Fruit fly (Drosophila melanogaster): ENCODE measurements around the gene mRpS31.

mRpS31 gene

dm6 chr3L:16039063-16039462, 34.1 kb downstream of the mRpS31 start:
- TF ChIP-seq pad (GFP tag; optimal IDR thresholded peaks at IDR 0.05), result no peak
- no peak for TF ChIP-seq CG5204 (GFP tag; optimal IDR thresholded peaks at IDR 0.05)
- no peak for TF ChIP-seq Crg-1 (GFP tag; optimal IDR thresholded peaks at IDR 0.05)
- TF ChIP-seq CG14711 (tag; optimal IDR thresholded peaks at IDR 0.05), result no peak
- TF ChIP-seq tj (GFP tag; optimal IDR thresholded peaks at IDR 0.05), result no peak
- no peak for TF ChIP-seq CG1620 (GFP tag; optimal IDR thresholded peaks at IDR 0.05)
- no peak for TF ChIP-seq CG7045 (GFP tag; optimal IDR thresholded peaks at IDR 0.05)
- TF ChIP-seq CG33017 (tag; optimal IDR thresholded peaks at IDR 0.05), result no peak

- TF ChIP-seq kay (GFP tag; ENCODE audit: borderline replicate concordance), result peak; percentile 61
- no peak for TF ChIP-seq CG12768 (GFP tag; optimal IDR thresholded peaks at IDR 0.05)
Observed at dm6 chr3L:16040389-16040788, 35.4 kb downstream of the mRpS31 start.

- TF ChIP-seq Hr96 (GFP tag; optimal IDR thresholded peaks at IDR 0.05), result peak; percentile 8
- no peak for TF ChIP-seq Mnt (GFP tag; optimal IDR thresholded peaks at IDR 0.05)
- peak; percentile 25 for TF ChIP-seq tj (GFP tag; optimal IDR thresholded peaks at IDR 0.05)
Observed at dm6 chr3L:16041260-16042079, 36.5 kb downstream of the mRpS31 start.

- no peak for TF ChIP-seq CG7101 (tag; optimal IDR thresholded peaks at IDR 0.05)
- TF ChIP-seq kay (GFP tag; ENCODE audit: borderline replicate concordance), result peak; percentile 84
Observed at dm6 chr3L:16042080-16042344, 37.0 kb downstream of the mRpS31 start.

- TF ChIP-seq CG7045 (GFP tag; optimal IDR thresholded peaks at IDR 0.05) (no peak), CG12768 (GFP tag; optimal IDR thresholded peaks at IDR 0.05) (no peak), Hr96 (GFP tag; optimal IDR thresholded peaks at IDR 0.05) (no peak), cic (GFP tag; optimal IDR thresholded peaks at IDR 0.05) (no peak), CG14711 (tag; optimal IDR thresholded peaks at IDR 0.05) (no peak), CG1620 (GFP tag; optimal IDR thresholded peaks at IDR 0.05) (no peak)
Observed at dm6 chr3L:16042640-16043039, 37.6 kb downstream of the mRpS31 start.

- peak; percentile 11 for TF ChIP-seq bab1 (GFP tag; optimal IDR thresholded peaks at IDR 0.05)
- TF ChIP-seq cic (GFP tag; optimal IDR thresholded peaks at IDR 0.05), result no peak
- TF ChIP-seq CG7101 (tag; optimal IDR thresholded peaks at IDR 0.05), result peak; percentile 16
- TF ChIP-seq tj (GFP tag; optimal IDR thresholded peaks at IDR 0.05), result peak; percentile 17
- no peak for TF ChIP-seq pad (GFP tag; optimal IDR thresholded peaks at IDR 0.05)
- TF ChIP-seq CG14711 (tag; optimal IDR thresholded peaks at IDR 0.05), result peak; percentile 42
Observed at dm6 chr3L:16043045-16043781, 38.2 kb downstream of the mRpS31 start.

- TF ChIP-seq CG7045 (GFP tag; optimal IDR thresholded peaks at IDR 0.05), result no peak
- no peak for TF ChIP-seq CG7101 (tag; optimal IDR thresholded peaks at IDR 0.05)
- no peak for TF ChIP-seq Mnt (GFP tag; optimal IDR thresholded peaks at IDR 0.05)
- TF ChIP-seq cic (GFP tag; optimal IDR thresholded peaks at IDR 0.05), result no peak
- no peak for TF ChIP-seq CG14711 (tag; optimal IDR thresholded peaks at IDR 0.05)
- TF ChIP-seq pad (GFP tag; optimal IDR thresholded peaks at IDR 0.05), result no peak
- no peak for TF ChIP-seq toe (GFP tag; optimal IDR thresholded peaks at IDR 0.05)
- no peak for TF ChIP-seq CG5204 (GFP tag; optimal IDR thresholded peaks at IDR 0.05)
- no peak for TF ChIP-seq tj (GFP tag; optimal IDR thresholded peaks at IDR 0.05)
- no peak for TF ChIP-seq Crg-1 (GFP tag; optimal IDR thresholded peaks at IDR 0.05)
Observed at dm6 chr3L:16043782-16044352, 38.9 kb downstream of the mRpS31 start.

dm6 chr3L:16045083-16045830, 40.3 kb downstream of the mRpS31 start:
- TF ChIP-seq CG11617 (GFP tag; optimal IDR thresholded peaks at IDR 0.05) (no peak), kay (GFP tag; ENCODE audit: borderline replicate concordance) (peak; percentile 96), cnc (optimal IDR thresholded peaks at IDR 0.05) (peak in 1 of 2 experiments; percentile 15), Clk (GFP tag; optimal IDR thresholded peaks at IDR 0.05) (no peak), tj (GFP tag; optimal IDR thresholded peaks at IDR 0.05) (peak; percentile 80), CG1620 (GFP tag; optimal IDR thresholded peaks at IDR 0.05) (no peak)

All from whole organism, adult.